Fruit fly (Drosophila melanogaster) whole organism, embryonic: Measurements from ENCODE around the gene Tom40.

Source experiments
- ATbp ChIP-seq: fragments of 200-800 bp; sonication (Bioruptor generic); optimal IDR thresholded peaks from 2 replicates; lab custom pipeline; 2017; ENCODE audit warnings: missing biosample characterization, mild to moderate bottlenecking, missing genetic modification characterization, missing genetic modification reagents
- Awh ChIP-seq: fragments of 200-800 bp; sonication (Bioruptor generic); IDR thresholded peaks from 2 replicates; pipeline ENCODE4, ENCODE4 v1.3.6; 2022; ENCODE audit warnings: missing biosample characterization, missing genetic modification characterization
- B-H1 ChIP-seq: fragments of 200-800 bp; sonication (Bioruptor generic); IDR thresholded peaks from 3 replicates; pipeline ENCODE4 v1.3.6; 2022; ENCODE audit warnings: missing biosample characterization, missing genetic modification characterization
- Bgb ChIP-seq: fragments of 200-800 bp; sonication (Bioruptor generic); IDR thresholded peaks from 2 replicates; pipeline ENCODE4 v1.3.6; 2022; ENCODE audit warnings: missing biosample characterization, missing genetic modification characterization; ENCODE audit not compliant: partially characterized antibody
- C15 ChIP-seq: fragments of 200-800 bp; sonication (Bioruptor generic); IDR thresholded peaks from 3 replicates; pipeline ENCODE4 v1.3.6; 2022; ENCODE audit warnings: missing biosample characterization, missing genetic modification characterization
- CG1024 ChIP-seq: fragments of 200-800 bp; sonication (Bioruptor generic); IDR thresholded peaks from 2 replicates; pipeline ENCODE4 v1.3.6; 2022; ENCODE audit warnings: missing biosample characterization, missing genetic modification characterization
- CG11696 ChIP-seq: fragments of 200-800 bp; sonication (Bioruptor generic); IDR thresholded peaks from 2 replicates; pipeline ENCODE4 v1.3.6; 2022; ENCODE audit warnings: missing biosample characterization, missing genetic modification characterization
- CG12104 ChIP-seq: fragments of 200-800 bp; sonication (Bioruptor generic); optimal IDR thresholded peaks from 3 replicates; lab custom pipeline; 2016; ENCODE audit warnings: missing biosample characterization, missing genetic modification characterization
- CG13775 ChIP-seq: fragments of 200-800 bp; sonication (Bioruptor generic); optimal IDR thresholded peaks from 3 replicates; lab custom pipeline; 2017; ENCODE audit warnings: missing biosample characterization, mild to moderate bottlenecking, missing genetic modification characterization
- CG13894 ChIP-seq: fragments of 200-800 bp; sonication (Bioruptor generic); optimal IDR thresholded peaks from 3 replicates; lab custom pipeline; 2018; ENCODE audit warnings: missing biosample characterization, mild to moderate bottlenecking, missing genetic modification characterization, moderate library complexity
- CG15514 ChIP-seq: fragments of 200-800 bp; sonication (Bioruptor generic); optimal IDR thresholded peaks from 3 replicates; lab custom pipeline; 2017; ENCODE audit warnings: missing biosample characterization, missing genetic modification characterization, mild to moderate bottlenecking, moderate library complexity, missing genetic modification reagents
- CG17186 ChIP-seq: fragments of 200-800 bp; sonication (Bioruptor generic); optimal IDR thresholded peaks from 3 replicates; lab custom pipeline; 2017; ENCODE audit warnings: missing biosample characterization, missing genetic modification reagents, missing genetic modification characterization
- CG17328 ChIP-seq: fragments of 200-800 bp; sonication (Bioruptor generic); IDR thresholded peaks from 2 replicates; pipeline ENCODE4 v1.3.6; 2022; ENCODE audit warnings: missing biosample characterization, missing genetic modification characterization
- CG1832 ChIP-seq: fragments of 200-800 bp; sonication (Bioruptor generic); optimal IDR thresholded peaks from 2 replicates; lab custom pipeline; 2017; ENCODE audit warnings: missing biosample characterization, mild to moderate bottlenecking, missing genetic modification characterization, inconsistent platforms
- CG2875 ChIP-seq: fragments of 200-800 bp; sonication (Bioruptor generic); optimal IDR thresholded peaks from 2 replicates; lab custom pipeline; 2017; ENCODE audit warnings: missing biosample characterization, mild to moderate bottlenecking, missing genetic modification characterization, missing genetic modification reagents
- CG31441 ChIP-seq: fragments of 200-800 bp; sonication (Bioruptor generic); IDR thresholded peaks from 2 replicates; pipeline ENCODE4 v1.3.6; 2022; ENCODE audit warnings: missing biosample characterization, missing genetic modification characterization
- CG3726 ChIP-seq: fragments of 200-800 bp; sonication (Bioruptor generic); IDR thresholded peaks from 3 replicates; pipeline ENCODE4, ENCODE4 v1.3.6; 2022; ENCODE audit warnings: missing biosample characterization, missing genetic modification characterization
- CG43689 ChIP-seq: fragments of 200-800 bp; sonication (Bioruptor generic); IDR thresholded peaks from 2 replicates; pipeline ENCODE4 v1.3.6; 2022; ENCODE audit warnings: missing biosample characterization, missing genetic modification characterization
- CG8089 ChIP-seq: fragments of 200-800 bp; sonication (Bioruptor generic); optimal IDR thresholded peaks from 3 replicates; lab custom pipeline; 2016; ENCODE audit warnings: missing biosample characterization, missing genetic modification characterization
- CG8359 ChIP-seq: fragments of 200-800 bp; sonication (Bioruptor generic); optimal IDR thresholded peaks from 2 replicates; lab custom pipeline; 2017; ENCODE audit warnings: missing biosample characterization, mild to moderate bottlenecking, missing genetic modification characterization, borderline replicate concordance
- Dp ChIP-seq: fragments of 200-800 bp; sonication (Bioruptor generic); optimal IDR thresholded peaks from 2 replicates; lab custom pipeline; 2018; ENCODE audit warnings: missing biosample characterization, mild to moderate bottlenecking, missing genetic modification characterization, moderate library complexity
- HHEX ChIP-seq: fragments of 200-800 bp; sonication (Bioruptor generic); optimal IDR thresholded peaks from 3 replicates; lab custom pipeline; 2017; ENCODE audit warnings: missing biosample characterization, mild to moderate bottlenecking, missing genetic modification characterization, missing genetic modification reagents
- Med ChIP-seq: fragments of 200-800 bp; sonication (Bioruptor generic); peaks from one replicate; lab custom pipeline; 2016; ENCODE audit warnings: missing biosample characterization, missing genetic modification characterization, mild to moderate bottlenecking, inconsistent platforms, moderate library complexity
- NK7.1 ChIP-seq: fragments of 200-800 bp; sonication (Bioruptor generic); optimal IDR thresholded peaks from 3 replicates; lab custom pipeline; 2016; ENCODE audit warnings: missing biosample characterization, missing genetic modification characterization
- Neu2 ChIP-seq: fragments of 200-800 bp; sonication (Bioruptor generic); optimal IDR thresholded peaks from 3 replicates; lab custom pipeline; 2016; ENCODE audit warnings: missing biosample characterization, missing genetic modification characterization, borderline replicate concordance
- Nf-YC ChIP-seq: fragments of 200-800 bp; optimal IDR thresholded peaks from 3 replicates; lab custom pipeline; 2019; ENCODE audit warnings: missing biosample characterization, mild to moderate bottlenecking, missing genetic modification characterization, moderate library complexity
- NfI ChIP-seq: fragments of 200-800 bp; sonication (Bioruptor generic); optimal IDR thresholded peaks from 3 replicates; lab custom pipeline; 2018; ENCODE audit warnings: missing biosample characterization, mild to moderate bottlenecking, missing genetic modification characterization, moderate library complexity
- Rfx ChIP-seq: fragments of 200-800 bp; sonication (Bioruptor generic); IDR thresholded peaks from 2 replicates; pipeline ENCODE4 v1.3.6; 2022; ENCODE audit warnings: missing biosample characterization, missing genetic modification characterization
- Sox102F ChIP-seq: fragments of 200-800 bp; sonication (Bioruptor generic); optimal IDR thresholded peaks from 2 replicates; lab custom pipeline; 2018; ENCODE audit warnings: missing biosample characterization, mild to moderate bottlenecking, missing genetic modification characterization, moderate library complexity
- Sry-δ ChIP-seq: fragments of 200-800 bp; sonication (Bioruptor generic); optimal IDR thresholded peaks from 2 replicates; lab custom pipeline; 2016; ENCODE audit warnings: missing biosample characterization, missing genetic modification characterization
- bbx ChIP-seq: fragments of 200-800 bp; sonication (Bioruptor generic); IDR thresholded peaks from 2 replicates; pipeline ENCODE4 v1.3.6; 2022; ENCODE audit warnings: missing biosample characterization, missing genetic modification characterization; ENCODE audit not compliant: partially characterized antibody
- chif ChIP-seq, 2 experiments: fragments of 200-800 bp; sonication (Bioruptor generic); optimal IDR thresholded peaks; 3 replicates each; lab custom pipeline; 2016; ENCODE audit warnings: missing biosample characterization in 2 of 2, missing genetic modification characterization in 2 of 2
- dan ChIP-seq: fragments of 200-800 bp; sonication (Bioruptor generic); IDR thresholded peaks from 2 replicates; pipeline ENCODE4 v1.3.6; 2022; ENCODE audit warnings: missing biosample characterization, missing genetic modification characterization
- dimm ChIP-seq: fragments of 200-800 bp; sonication (Bioruptor generic); IDR thresholded peaks from 2 replicates; pipeline ENCODE4 v1.3.6; 2022; ENCODE audit warnings: missing biosample characterization, missing genetic modification characterization
- ind ChIP-seq: fragments of 200-800 bp; sonication (Bioruptor generic); optimal IDR thresholded peaks from 3 replicates; lab custom pipeline; 2016; ENCODE audit warnings: missing biosample characterization, missing genetic modification characterization
- jigr1 ChIP-seq: fragments of 200-800 bp; sonication (Bioruptor generic); IDR thresholded peaks from 3 replicates; pipeline ENCODE4 v1.3.6; 2022; ENCODE audit warnings: missing biosample characterization, missing genetic modification characterization
- jing ChIP-seq: fragments of 200-800 bp; sonication (Bioruptor generic); optimal IDR thresholded peaks from 2 replicates; lab custom pipeline; 2018; ENCODE audit warnings: missing biosample characterization, mild to moderate bottlenecking, missing genetic modification characterization
- jumu ChIP-seq: fragments of 200-800 bp; sonication (Bioruptor generic); optimal IDR thresholded peaks from 3 replicates; lab custom pipeline; 2016; ENCODE audit warnings: missing biosample characterization, missing genetic modification characterization
- maf-S ChIP-seq: fragments of 200-800 bp; sonication (Bioruptor generic); optimal IDR thresholded peaks from 2 replicates; lab custom pipeline; 2016; ENCODE audit warnings: missing biosample characterization, missing genetic modification characterization
- p53 ChIP-seq: fragments of 200-800 bp; sonication (Bioruptor generic); optimal IDR thresholded peaks from 2 replicates; lab custom pipeline; 2016; ENCODE audit warnings: missing biosample characterization, missing genetic modification characterization
- pb ChIP-seq: fragments of 200-800 bp; sonication (Bioruptor generic); optimal IDR thresholded peaks from 3 replicates; lab custom pipeline; 2016; ENCODE audit warnings: missing biosample characterization, missing genetic modification characterization
- pita ChIP-seq: fragments of 200-800 bp; sonication (Bioruptor generic); optimal IDR thresholded peaks from 2 replicates; lab custom pipeline; 2017; ENCODE audit warnings: missing biosample characterization, mild to moderate bottlenecking, missing genetic modification characterization
- pum ChIP-seq: fragments of 200-800 bp; sonication (Bioruptor generic); optimal IDR thresholded peaks from 2 replicates; lab custom pipeline; 2016; ENCODE audit warnings: missing biosample characterization, missing genetic modification characterization
- repo ChIP-seq: fragments of 200-800 bp; sonication (Bioruptor generic); optimal IDR thresholded peaks from 2 replicates; lab custom pipeline; 2016; ENCODE audit warnings: missing biosample characterization, missing genetic modification characterization
- scrt ChIP-seq: fragments of 200-800 bp; sonication (Bioruptor generic); optimal IDR thresholded peaks from 2 replicates; lab custom pipeline; 2018; ENCODE audit warnings: missing biosample characterization, mild to moderate bottlenecking, missing genetic modification characterization, moderate library complexity
- tin ChIP-seq: fragments of 200-800 bp; sonication (Bioruptor generic); optimal IDR thresholded peaks from 3 replicates; lab custom pipeline; 2016; ENCODE audit warnings: missing biosample characterization, missing genetic modification characterization
- unc-4 ChIP-seq: fragments of 200-800 bp; sonication (Bioruptor generic); IDR thresholded peaks from 2 replicates; pipeline ENCODE4 v1.3.6; 2022; ENCODE audit warnings: missing biosample characterization, missing genetic modification characterization; ENCODE audit not compliant: partially characterized antibody
- vfl ChIP-seq: fragments of 200-800 bp; sonication (Bioruptor generic); optimal IDR thresholded peaks from 2 replicates; lab custom pipeline; 2016; ENCODE audit warnings: missing biosample characterization, missing genetic modification characterization

Gene Tom40

dm6 chrX:7734131-7734930 lies 2.4 kb upstream of the Tom40 start, which contains the start of the genes Pdp and Rab39 (continued):
- TF ChIP-seq C15 (GFP tag; lab: Robert Waterston, UW), result 0 out of 3 replicates have a peak, but pooled peaks have one; percentile 57
- peak; percentile 72 for TF ChIP-seq CG31441 (GFP tag; lab: Robert Waterston, UW)
- peak; percentile 33 for TF ChIP-seq CG12104
- peak; percentile 42 for TF ChIP-seq CG17186
- no peak for TF ChIP-seq pb (GFP tag; lab: Kevin White, UChicago)
- TF ChIP-seq CG43689, result no peak
- TF ChIP-seq Neu2, result no peak
- no peak for TF ChIP-seq CG8359
- TF ChIP-seq chif (GFP tag; optimal IDR thresholded peaks at IDR 0.05; lab: Kevin White, UChicago), result peak; percentile 63 to 66
- TF ChIP-seq Awh, result no peak
- TF ChIP-seq Dp (GFP tag; lab: Kevin White, UChicago), result peak; percentile 26
- TF ChIP-seq CG3726 (GFP tag; lab: Robert Waterston, UW), result peak; percentile 68; the same call in 1 of the 3 replicates
- peak; percentile 84 for TF ChIP-seq ind
- peak; percentile 78 for TF ChIP-seq CG15514 (GFP tag; lab: Kevin White, UChicago)
- no peak for TF ChIP-seq dimm (GFP tag; lab: Robert Waterston, UW)
- peak; percentile 78 for TF ChIP-seq NfI (GFP tag; lab: Kevin White, UChicago)
- TF ChIP-seq Bgb, result peak; percentile 89
- no peak for TF ChIP-seq ATbp (GFP tag; lab: Kevin White, UChicago)
- TF ChIP-seq jing (GFP tag; lab: Kevin White, UChicago), result no peak
- peak; percentile 55 for TF ChIP-seq jumu (GFP tag; lab: Kevin White, UChicago)
- TF ChIP-seq vfl, result peak; percentile 67
- TF ChIP-seq CG1832, result no peak
- TF ChIP-seq CG1024 (GFP tag; lab: Robert Waterston, UW), result peak; percentile 21; the same call in 1 of the 2 replicates
- TF ChIP-seq jigr1, result 0 out of 3 replicates have a peak, but pooled peaks have one; percentile 28
- peak; percentile 11 for TF ChIP-seq CG8089 (GFP tag; lab: Kevin White, UChicago)
- peak; percentile 67 for TF ChIP-seq CG13894
- TF ChIP-seq scrt, result peak; percentile 44
- peak; percentile 86 for TF ChIP-seq Sry-δ
- TF ChIP-seq bbx (GFP tag; lab: Robert Waterston, UW), result peak; percentile 82
- peak; percentile 28 for TF ChIP-seq CG2875 (GFP tag; lab: Kevin White, UChicago)
- TF ChIP-seq CG11696 (GFP tag; lab: Robert Waterston, UW), result peak; percentile 32; the same call in 1 of the 2 replicates
- TF ChIP-seq B-H1 (GFP tag; lab: Robert Waterston, UW), result peak; percentile 60; the same call in 2 of the 3 replicates
- TF ChIP-seq unc-4 (GFP tag; lab: Robert Waterston, UW), result peak; percentile 90
- TF ChIP-seq dan, result no peak
- TF ChIP-seq Nf-YC (tag; lab: Kevin White, UChicago), result peak; percentile 81
- peak; percentile 77 for TF ChIP-seq tin
- TF ChIP-seq CG13775 (GFP tag; lab: Kevin White, UChicago), result peak; percentile 86
- TF ChIP-seq repo (GFP tag; lab: Kevin White, UChicago), result no peak
- TF ChIP-seq pita, result no peak
- peak; percentile 66 for TF ChIP-seq pum
- TF ChIP-seq Med, result peak; percentile 94
- TF ChIP-seq HHEX (GFP tag; lab: Kevin White, UChicago), result peak; percentile 66
- peak; percentile 11 for TF ChIP-seq NK7.1
- no peak for TF ChIP-seq maf-S (GFP tag; lab: Kevin White, UChicago)
- TF ChIP-seq CG17328 (GFP tag; lab: Robert Waterston, UW), result peak; percentile 42; the same call in 1 of the 2 replicates
- TF ChIP-seq Rfx, result peak; percentile 88
- peak; percentile 68 for TF ChIP-seq Sox102F (GFP tag; lab: Kevin White, UChicago)
- TF ChIP-seq p53 (GFP tag; lab: Kevin White, UChicago), result no peak
